Worm (Caenorhabditis elegans) whole organism, late embryonic: ENCODE results near the gene ZK1307.4.

ENCODE experiments used
- F13H6.1 ChIP-seq: sonication (generic microtip); optimal IDR thresholded peaks from 2 replicates; lab custom pipeline; 2016; ENCODE audit warnings: missing genetic modification characterization, missing compliant biosample characterization
- K02D7.2 ChIP-seq: sonication (generic microtip); optimal IDR thresholded peaks from 2 replicates; lab custom pipeline; 2017; ENCODE audit warnings: mild to moderate bottlenecking, missing genetic modification characterization, missing compliant biosample characterization
- ama-1 ChIP-seq: fragments of 150-350 bp; optimal IDR thresholded peaks from 2 replicates; lab custom pipeline; 2014
- ceh-14 ChIP-seq: sonication (generic microtip); optimal IDR thresholded peaks from 2 replicates; lab custom pipeline; 2016; ENCODE audit warnings: missing genotype, missing genetic modification characterization, missing compliant biosample characterization
- ceh-18 ChIP-seq: sonication (generic microtip); optimal IDR thresholded peaks from 2 replicates; lab custom pipeline; 2016; ENCODE audit warnings: missing genetic modification characterization, missing compliant biosample characterization
- ceh-22 ChIP-seq: sonication (generic microtip); optimal IDR thresholded peaks from 2 replicates; lab custom pipeline; 2017; ENCODE audit warnings: missing biosample characterization, missing genetic modification characterization
- ceh-30 ChIP-seq: fragments of 150-350 bp; optimal IDR thresholded peaks from 2 replicates; lab custom pipeline; 2014; ENCODE audit warnings: missing biosample characterization, missing genetic modification characterization
- ceh-34 ChIP-seq: sonication (generic microtip); optimal IDR thresholded peaks from 2 replicates; lab custom pipeline; 2016; ENCODE audit warnings: mild to moderate bottlenecking, missing genetic modification characterization, missing compliant biosample characterization
- ceh-45 ChIP-seq: fragments of 200-800 bp; sonication (Bioruptor generic); IDR thresholded peaks from 2 replicates; pipeline ENCODE4 v1.3.6; 2022; ENCODE audit warnings: missing genetic modification reagents, missing genetic modification characterization, missing compliant biosample characterization
- ceh-48 ChIP-seq: sonication (generic microtip); optimal IDR thresholded peaks from 2 replicates; lab custom pipeline; 2016; ENCODE audit warnings: missing genetic modification characterization, inconsistent platforms, missing compliant biosample characterization
- ceh-6 ChIP-seq: fragments of 200-800 bp; sonication (Bioruptor generic); optimal IDR thresholded peaks from 2 replicates; lab custom pipeline; 2018; ENCODE audit warnings: mild to moderate bottlenecking, missing genetic modification characterization, missing compliant biosample characterization
- elt-4 ChIP-seq: sonication (generic microtip); optimal IDR thresholded peaks from 2 replicates; lab custom pipeline; 2016; ENCODE audit warnings: missing genetic modification characterization, missing compliant biosample characterization
- ets-4 ChIP-seq: sonication (generic microtip); optimal IDR thresholded peaks from 2 replicates; lab custom pipeline; 2016; ENCODE audit warnings: missing genetic modification characterization, missing compliant biosample characterization
- eyg-1 ChIP-seq: sonication (generic microtip); optimal IDR thresholded peaks from 2 replicates; lab custom pipeline; 2016; ENCODE audit warnings: missing genotype, missing genetic modification characterization, missing compliant biosample characterization
- fax-1 ChIP-seq: sonication (generic microtip); optimal IDR thresholded peaks from 2 replicates; lab custom pipeline; 2016; ENCODE audit warnings: missing genotype, missing genetic modification characterization, missing compliant biosample characterization
- fkh-10 ChIP-seq: fragments of 150-350 bp; optimal IDR thresholded peaks from 2 replicates; lab custom pipeline; 2014; ENCODE audit warnings: missing biosample characterization, missing genetic modification reagents, missing genetic modification characterization
- hlh-13 ChIP-seq: fragments of 200-800 bp; sonication (Bioruptor generic); optimal IDR thresholded peaks from 2 replicates; lab custom pipeline; 2018; ENCODE audit warnings: mild to moderate bottlenecking, missing genetic modification characterization, missing compliant biosample characterization
- hlh-6 ChIP-seq: sonication (generic microtip); optimal IDR thresholded peaks from 2 replicates; lab custom pipeline; 2016; ENCODE audit warnings: missing genotype, missing genetic modification characterization, missing compliant biosample characterization
- lim-6 ChIP-seq: sonication (generic microtip); optimal IDR thresholded peaks from 2 replicates; lab custom pipeline; 2016; ENCODE audit warnings: missing genetic modification characterization, missing compliant biosample characterization
- nfya-1 ChIP-seq: sonication (generic microtip); optimal IDR thresholded peaks from 2 replicates; lab custom pipeline; 2017; ENCODE audit warnings: missing genetic modification characterization, mild to moderate bottlenecking, missing compliant biosample characterization, antibody characterized with exemption, moderate library complexity
- nhr-11 ChIP-seq: fragments of 150-350 bp; optimal IDR thresholded peaks from 2 replicates; lab custom pipeline; 2014; ENCODE audit warnings: missing biosample characterization, missing genetic modification characterization
- nhr-232 ChIP-seq: sonication (generic microtip); optimal IDR thresholded peaks from 2 replicates; lab custom pipeline; 2016; ENCODE audit warnings: missing genetic modification characterization, missing compliant biosample characterization
- pag-3 ChIP-seq: sonication (generic microtip); optimal IDR thresholded peaks from 2 replicates; lab custom pipeline; 2016; ENCODE audit warnings: missing compliant biosample characterization, missing genetic modification characterization, borderline replicate concordance
- pax-1 ChIP-seq: fragments of 150-350 bp; optimal IDR thresholded peaks from 2 replicates; lab custom pipeline; 2014; ENCODE audit warnings: missing biosample characterization, missing genetic modification characterization
- pha-2 ChIP-seq: sonication (generic microtip); optimal IDR thresholded peaks from 2 replicates; lab custom pipeline; 2017; ENCODE audit warnings: mild to moderate bottlenecking, missing genetic modification characterization, missing compliant biosample characterization
- ref-2 ChIP-seq: sonication (generic microtip); optimal IDR thresholded peaks from 2 replicates; lab custom pipeline; 2016; ENCODE audit warnings: missing genetic modification characterization, missing compliant biosample characterization
- rnt-1 ChIP-seq: sonication (generic microtip); optimal IDR thresholded peaks from 2 replicates; lab custom pipeline; 2016; ENCODE audit warnings: missing genetic modification characterization, missing compliant biosample characterization
- sox-4 ChIP-seq: sonication (generic microtip); optimal IDR thresholded peaks from 2 replicates; lab custom pipeline; 2017; ENCODE audit warnings: mild to moderate bottlenecking, missing genetic modification characterization, inconsistent platforms, missing compliant biosample characterization
- tbx-2 ChIP-seq: sonication (generic microtip); optimal IDR thresholded peaks from 2 replicates; lab custom pipeline; 2016; ENCODE audit warnings: missing genetic modification characterization, missing compliant biosample characterization
- tbx-7 ChIP-seq: sonication (generic microtip); optimal IDR thresholded peaks from 2 replicates; lab custom pipeline; 2016; ENCODE audit warnings: missing genotype, missing genetic modification characterization, missing compliant biosample characterization
- ttx-3 ChIP-seq: sonication (generic microtip); optimal IDR thresholded peaks from 2 replicates; lab custom pipeline; 2016; ENCODE audit warnings: missing genetic modification reagents, missing genetic modification characterization, missing compliant biosample characterization
- unc-3 ChIP-seq, 2 experiments: fragments of 200-800 bp in 1 of 2; sonication (Bioruptor generic) in 1 of 2; sonication (generic microtip) in 1 of 2; conservative IDR thresholded peaks in 1 of 2; optimal IDR thresholded peaks in 1 of 2; 2 replicates each; pipeline versions ENCODE4 v1.3.6 to Lab custom; 2016 to 2022; ENCODE audit warnings: missing compliant biosample characterization in 2 of 2, missing genetic modification characterization in 2 of 2, missing genetic modification reagents in 1 of 2
- ztf-16 ChIP-seq: sonication (generic microtip); optimal IDR thresholded peaks from 2 replicates; lab custom pipeline; 2017; ENCODE audit warnings: missing genetic modification characterization, missing compliant biosample characterization

ZK1307.4 gene

DNA sequence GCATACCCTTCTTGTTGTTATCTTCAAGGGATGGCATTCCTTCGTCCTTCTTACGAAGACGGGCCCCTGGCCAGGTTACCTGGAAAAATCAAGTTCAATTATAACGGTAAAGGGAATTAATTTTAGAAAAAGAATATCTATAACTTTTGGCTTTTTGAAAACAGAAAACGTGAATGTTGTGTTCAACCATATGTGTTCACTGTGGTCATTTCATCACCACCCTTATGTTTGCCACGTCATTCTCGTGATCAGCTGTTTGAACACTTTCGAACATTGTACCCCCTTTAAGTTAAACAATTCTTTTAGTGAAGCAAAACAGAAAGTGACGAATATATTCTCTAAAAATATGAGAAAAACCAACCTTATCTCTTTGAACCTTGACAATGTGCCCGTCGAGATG, 32.8 kb downstream of the ZK1307.4 start:
- no peak for TF ChIP-seq nfya-1 (tag; lab: Kevin White, UChicago)
- TF ChIP-seq elt-4 (tag; lab: Kevin White, UChicago) = no peak
- no peak for TF ChIP-seq ref-2 (tag; lab: Kevin White, UChicago)
- no peak for TF ChIP-seq pag-3 (tag; lab: Kevin White, UChicago)
- TF ChIP-seq fkh-10 (GFP tag; lab: Kevin White, UChicago) = no peak
- no peak for TF ChIP-seq nhr-232
- TF ChIP-seq unc-3 (GFP tag; conservative IDR thresholded peaks at IDR 0.05; lab: Robert Waterston, UW) = no peak
- no peak for TF ChIP-seq unc-3 (tag; optimal IDR thresholded peaks at IDR 0.05; lab: Kevin White, UChicago)
- TF ChIP-seq sox-4 (tag; lab: Kevin White, UChicago) = no peak
- TF ChIP-seq ztf-16 (tag; lab: Kevin White, UChicago) = no peak
- no peak for TF ChIP-seq hlh-13

DNA sequence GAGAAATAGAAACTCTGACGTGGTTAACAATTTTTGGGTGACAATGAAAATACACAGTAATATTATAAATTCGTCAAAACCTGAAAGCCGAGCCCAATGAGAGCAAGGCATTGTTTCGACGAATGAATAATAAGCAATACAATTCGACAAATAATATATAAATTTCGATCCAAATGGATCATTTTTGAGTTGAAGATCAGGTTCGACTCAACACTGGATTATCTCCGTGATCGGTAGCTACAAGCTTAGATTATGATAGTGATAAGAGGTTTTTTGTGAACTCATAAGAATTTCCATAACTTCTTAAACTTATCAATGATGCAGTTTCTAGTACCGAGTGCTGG, 33.7 kb downstream of the ZK1307.4 start:
- no peak for TF ChIP-seq ceh-34 (tag; lab: Kevin White, UChicago)
- TF ChIP-seq K02D7.2 (tag; lab: Kevin White, UChicago) = no peak
- TF ChIP-seq ref-2 (tag; lab: Kevin White, UChicago) = no peak
- no peak for TF ChIP-seq ceh-14
- no peak for TF ChIP-seq sox-4 (tag; lab: Kevin White, UChicago)
- TF ChIP-seq tbx-2 = no peak
- TF ChIP-seq nhr-11 (tag; lab: Kevin White, UChicago) = no peak
- TF ChIP-seq ceh-30 (tag; lab: Kevin White, UChicago) = no peak
- TF ChIP-seq ceh-48 (tag; lab: Kevin White, UChicago) = no peak
- TF ChIP-seq ceh-18 (tag; lab: Kevin White, UChicago) = no peak
- TF ChIP-seq ttx-3 (tag; lab: Kevin White, UChicago) = no peak
- TF ChIP-seq tbx-7 = no peak
- TF ChIP-seq pha-2 (tag; lab: Kevin White, UChicago) = no peak

DNA sequence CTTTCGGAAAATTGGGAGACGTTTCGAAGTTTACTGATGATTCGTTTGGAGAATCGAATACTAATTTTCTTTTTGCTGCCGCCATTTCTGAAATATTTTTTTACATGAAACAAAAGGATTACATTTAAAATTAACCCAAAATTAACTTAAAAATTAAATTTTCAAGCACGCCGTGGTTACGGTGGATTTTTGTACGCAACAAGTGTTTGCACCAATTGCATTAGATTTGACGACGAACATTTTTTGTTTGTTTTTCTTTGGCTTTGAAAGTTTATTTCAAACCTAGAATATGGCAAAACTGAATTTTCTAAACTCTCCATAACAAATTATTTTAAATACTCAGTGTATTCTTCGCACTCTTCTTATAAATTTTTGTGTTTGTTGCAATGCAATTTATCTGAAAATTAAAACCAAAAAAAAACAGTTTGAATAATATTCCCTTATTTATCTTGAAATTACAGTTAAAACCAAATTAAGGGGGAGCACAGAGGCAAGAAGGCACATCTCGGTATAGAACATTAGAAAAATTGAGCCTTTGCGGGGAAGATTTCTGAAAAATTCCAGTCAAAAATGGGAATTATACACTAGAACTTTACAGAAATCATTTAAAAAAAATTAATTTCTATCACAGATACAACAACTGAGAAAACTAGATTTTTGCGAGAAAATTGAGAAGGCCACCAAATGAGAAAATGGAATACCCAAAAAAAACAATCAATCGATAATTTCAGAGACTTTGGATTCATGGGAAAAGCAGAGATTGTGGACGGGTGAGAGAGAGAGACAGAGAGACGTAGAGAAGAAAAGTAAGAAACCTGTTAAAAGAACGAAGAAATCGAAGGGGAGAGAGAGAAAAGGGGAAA, 34.3 kb downstream of the ZK1307.4 start, which contains the start of gene hal-3:
TSS of gene hal-3 (minus strand) at position 87 of the 863 bp plus-strand sequence.
- TF ChIP-seq ceh-30 (tag; lab: Kevin White, UChicago) = no peak
- TF ChIP-seq, all 69 proteins: peak for 0

DNA sequence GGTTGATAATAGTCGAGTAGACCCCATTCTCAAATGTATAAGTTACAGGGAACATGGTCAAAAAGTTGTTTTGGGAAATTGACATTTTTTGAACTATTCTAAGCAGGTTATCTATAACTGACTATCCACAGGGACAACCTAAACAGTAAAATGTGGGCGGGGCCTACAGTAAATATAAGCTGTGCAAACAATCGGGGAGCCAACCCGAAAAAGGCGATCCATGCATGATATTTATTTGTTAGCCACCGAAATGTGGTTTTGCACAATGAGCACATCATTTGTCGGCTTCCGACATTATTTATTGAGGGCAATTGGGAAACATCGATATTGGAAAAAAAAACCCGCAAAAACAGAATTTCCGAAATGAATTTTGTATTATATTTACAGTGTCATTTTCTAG, 36.9 kb downstream of the ZK1307.4 start, which contains the start of gene hlh-6:
TSS of gene hlh-6 (minus strand) at position 101 of the 400 bp plus-strand sequence.
- TF ChIP-seq fax-1 (tag; lab: Kevin White, UChicago) = no peak
- TF ChIP-seq nhr-11 (tag; lab: Kevin White, UChicago) = no peak
- no peak for TF ChIP-seq pag-3 (tag; lab: Kevin White, UChicago)
- TF ChIP-seq pax-1 (tag; lab: Kevin White, UChicago) = no peak
- TF ChIP-seq eyg-1 (tag; lab: Kevin White, UChicago) = no peak
- no peak for TF ChIP-seq F13H6.1 (tag; lab: Kevin White, UChicago)
- TF ChIP-seq ets-4 = no peak
- no peak for TF ChIP-seq ceh-6
- no peak for TF ChIP-seq ama-1 (lab: Kevin White, UChicago)
- no peak for TF ChIP-seq ceh-22
- TF ChIP-seq unc-3 (GFP tag; conservative IDR thresholded peaks at IDR 0.05; lab: Robert Waterston, UW) = no peak
- TF ChIP-seq unc-3 (tag; optimal IDR thresholded peaks at IDR 0.05; lab: Kevin White, UChicago) = no peak
- TF ChIP-seq lim-6 (tag; lab: Kevin White, UChicago) = no peak
- TF ChIP-seq rnt-1 = no peak
- TF ChIP-seq ceh-18 (tag; lab: Kevin White, UChicago) = no peak
- TF ChIP-seq ceh-34 (tag; lab: Kevin White, UChicago) = no peak
- no peak for TF ChIP-seq ceh-45 (GFP tag; lab: Robert Waterston, UW)
- TF ChIP-seq hlh-6 (tag; lab: Kevin White, UChicago) = no peak
- TF ChIP-seq pha-2 (tag; lab: Kevin White, UChicago) = no peak
